Fruit fly (Drosophila melanogaster) whole organism: ENCODE data around the gene AIMP2.

ENCODE experiments used
- Dll ChIP-seq: fragments of >200 bp; optimal IDR thresholded peaks from 2 replicates; lab custom pipeline; 2017
- psq ChIP-seq: fragments of >200 bp; optimal IDR thresholded peaks from 2 replicates; lab custom pipeline; 2017

DNA sequence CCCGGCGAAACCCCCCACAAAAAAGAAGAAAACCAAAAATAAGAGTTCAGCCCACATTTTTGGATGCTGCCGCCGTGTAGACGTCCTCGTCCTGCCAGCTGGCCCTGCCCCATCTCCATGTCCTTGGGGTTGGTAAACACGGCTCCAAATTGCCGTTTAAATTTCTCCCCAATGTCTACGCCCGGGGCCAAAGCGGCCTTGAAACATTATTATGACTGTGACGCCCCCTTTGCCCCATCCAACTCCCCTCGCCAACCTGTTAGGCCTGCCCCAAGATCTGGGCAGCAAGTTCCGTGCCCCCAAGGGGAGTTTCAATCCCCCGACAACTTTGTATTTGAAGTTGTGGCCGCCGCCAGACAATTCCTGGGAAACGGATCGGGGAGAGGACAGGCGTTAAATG lies 33.5 kb downstream of the AIMP2 start:
- no peak for TF ChIP-seq psq (lab: Kevin White, UChicago)
- TF ChIP-seq Dll: no peak
